Fruit fly (Drosophila melanogaster): Measurements from ENCODE around the gene CG42245.

Gene CG42245

DNA sequence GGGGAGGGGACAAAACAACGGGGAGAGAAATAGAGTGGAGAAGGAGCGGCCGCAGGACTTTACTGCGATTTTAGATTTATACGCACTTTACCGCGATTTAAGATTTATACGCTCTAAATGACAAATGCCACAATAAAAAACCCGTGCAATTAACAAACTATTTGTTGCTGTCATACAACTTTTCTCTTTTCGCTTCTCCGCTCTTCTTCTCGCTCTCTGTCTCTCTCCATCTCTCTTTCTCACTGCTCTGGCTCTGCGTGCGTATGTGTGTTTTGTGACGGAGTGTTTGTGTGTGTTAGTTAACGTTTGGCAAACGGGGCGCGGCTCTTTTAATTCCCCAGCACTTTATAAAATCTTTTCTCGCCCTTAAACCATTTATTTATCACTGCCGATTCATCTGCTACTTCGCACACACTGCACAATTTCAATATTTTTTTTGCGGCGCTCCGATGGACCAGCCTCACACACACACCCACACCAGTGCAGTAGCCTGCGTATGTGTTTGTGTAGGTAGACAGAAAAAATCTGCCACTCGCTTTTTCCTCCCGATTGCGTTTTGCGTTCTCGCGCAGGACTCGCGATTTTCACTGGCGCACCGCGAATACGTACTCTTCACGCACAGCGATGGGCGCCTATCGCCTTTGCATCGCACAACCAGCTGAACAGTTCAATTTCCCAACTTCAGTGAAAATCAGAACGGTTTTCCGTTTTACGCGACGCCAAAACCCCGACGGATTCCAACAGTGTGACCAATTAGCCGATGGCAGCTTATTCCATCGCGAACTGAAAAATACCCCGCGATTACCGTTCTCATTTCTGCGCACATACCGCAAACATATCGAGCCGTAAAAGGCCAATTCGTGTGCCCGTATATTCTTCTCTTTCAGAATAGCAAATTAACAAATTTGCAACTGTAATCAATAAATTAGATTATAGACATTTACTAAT is 45.4 kb upstream of the CG42245 start, which contains the start of gene msn (continued):
- TF ChIP-seq HLH3B (GFP tag; IDR thresholded peaks at IDR 0.05) = no peak
- no peak for TF ChIP-seq Fer2 (tag; optimal IDR thresholded peaks at IDR 0.05)
- TF ChIP-seq zfh1 (GFP tag; IDR thresholded peaks at IDR 0.05) = peak; percentile 67
- peak; percentile 40 for TF ChIP-seq repo (GFP tag; optimal IDR thresholded peaks at IDR 0.05)
- TF ChIP-seq C15 (GFP tag; IDR thresholded peaks at IDR 0.05) = no peak
- TF ChIP-seq shn (GFP tag; optimal IDR thresholded peaks at IDR 0.05) = no peak
- peak; percentile 83 for TF ChIP-seq CG42726 (GFP tag; IDR thresholded peaks at IDR 0.05; ENCODE audit: partially characterized antibody)
- no peak for TF ChIP-seq CG10147 (GFP tag; optimal IDR thresholded peaks at IDR 0.05)
- no peak for TF ChIP-seq CG4820 (GFP tag; optimal IDR thresholded peaks at IDR 0.05)
- TF ChIP-seq Usf (GFP tag; optimal IDR thresholded peaks at IDR 0.05) = no peak
- TF ChIP-seq CG10543 (GFP tag; optimal IDR thresholded peaks at IDR 0.05) = peak; percentile 69
- TF ChIP-seq Bdp1 (GFP tag; optimal IDR thresholded peaks at IDR 0.05) = no peak
- TF ChIP-seq CG1603 (tag; optimal IDR thresholded peaks at IDR 0.05) = peak; percentile 68
- no peak for TF ChIP-seq salm (tag; optimal IDR thresholded peaks at IDR 0.05)
- no peak for TF ChIP-seq ttk (GFP tag; IDR thresholded peaks at IDR 0.05)
- no peak; the same call in 2 of the 3 replicates for TF ChIP-seq B-H1 (GFP tag; IDR thresholded peaks at IDR 0.05)
- TF ChIP-seq Abd-B (GFP tag; optimal IDR thresholded peaks at IDR 0.05) = peak; percentile 20
- TF ChIP-seq btn (GFP tag; optimal IDR thresholded peaks at IDR 0.05) = peak; percentile 27
- no peak for TF ChIP-seq exex (tag; optimal IDR thresholded peaks at IDR 0.05)
- TF ChIP-seq CG14050 (GFP tag; IDR thresholded peaks at IDR 0.05) = no peak
- TF ChIP-seq br (optimal IDR thresholded peaks at IDR 0.05) = no peak
- no peak for TF ChIP-seq CG5245 (GFP tag; optimal IDR thresholded peaks at IDR 0.05)
- TF ChIP-seq NK7.1 (GFP tag; optimal IDR thresholded peaks at IDR 0.05) = no peak
- TF ChIP-seq H15 (GFP tag; IDR thresholded peaks at IDR 0.05) = no peak
- TF ChIP-seq trem (tag; optimal IDR thresholded peaks at IDR 0.05) = peak; percentile 36
- TF ChIP-seq Six4 (GFP tag; optimal IDR thresholded peaks at IDR 0.05) = no peak
- peak; percentile 6 for TF ChIP-seq CG18011 (GFP tag; optimal IDR thresholded peaks at IDR 0.05)
- peak; percentile 42 for TF ChIP-seq caup (GFP tag; optimal IDR thresholded peaks at IDR 0.05; ENCODE audit: severe bottlenecking)
- TF ChIP-seq CG7963 (GFP tag; IDR thresholded peaks at IDR 0.05; ENCODE audit: partially characterized antibody) = peak; percentile 51; the same call in 2 of the 3 replicates
- peak; percentile 41 for TF ChIP-seq Nf-YB (GFP tag; optimal IDR thresholded peaks at IDR 0.05)
- peak; percentile 70 for TF ChIP-seq HLHmδ (GFP tag; optimal IDR thresholded peaks at IDR 0.05)
- TF ChIP-seq CG8765 (GFP tag; IDR thresholded peaks at IDR 0.05) = no peak
- peak; percentile 12 for TF ChIP-seq ERR (GFP tag; optimal IDR thresholded peaks at IDR 0.05)
- peak in 1 of 2 experiments; percentile 40 for TF ChIP-seq bsh (GFP tag; optimal IDR thresholded peaks at IDR 0.05)
- no peak for TF ChIP-seq CG4854 (GFP tag; optimal IDR thresholded peaks at IDR 0.05)
- peak; percentile 55 for TF ChIP-seq HmgD (GFP tag; optimal IDR thresholded peaks at IDR 0.05)
- no peak for TF ChIP-seq CG2889 (GFP tag; IDR thresholded peaks at IDR 0.05)
- TF ChIP-seq CG9932 (GFP tag; IDR thresholded peaks at IDR 0.05) = peak; percentile 56
- TF ChIP-seq PHDP (tag; optimal IDR thresholded peaks at IDR 0.05) = peak; percentile 20
- peak; percentile 50 for TF ChIP-seq gro (GFP tag; optimal IDR thresholded peaks at IDR 0.05)
- TF ChIP-seq Deaf1 (tag; optimal IDR thresholded peaks at IDR 0.05) = peak; percentile 57
- TF ChIP-seq mld (GFP tag; IDR thresholded peaks at IDR 0.05; ENCODE audit: partially characterized antibody) = peak; percentile 47; the same call in 1 of the 3 replicates
- no peak for TF ChIP-seq chif (GFP tag; optimal IDR thresholded peaks at IDR 0.05)
- TF ChIP-seq Bteb2 (GFP tag; optimal IDR thresholded peaks at IDR 0.05) = no peak
- no peak for TF ChIP-seq Poxn (GFP tag; IDR thresholded peaks at IDR 0.05)
- peak; percentile 36; the same call in 2 of the 3 replicates for TF ChIP-seq knrl (GFP tag; IDR thresholded peaks at IDR 0.05; ENCODE audit: partially characterized antibody)
- TF ChIP-seq CG9727 (GFP tag; optimal IDR thresholded peaks at IDR 0.05) = no peak
- TF ChIP-seq lilli (GFP tag; optimal IDR thresholded peaks at IDR 0.05) = no peak
- no peak for TF ChIP-seq CG3407 (GFP tag; optimal IDR thresholded peaks at IDR 0.05)
